Worm (Caenorhabditis elegans): Measurements from ENCODE around the gene Y57A10C.1.

DNA sequence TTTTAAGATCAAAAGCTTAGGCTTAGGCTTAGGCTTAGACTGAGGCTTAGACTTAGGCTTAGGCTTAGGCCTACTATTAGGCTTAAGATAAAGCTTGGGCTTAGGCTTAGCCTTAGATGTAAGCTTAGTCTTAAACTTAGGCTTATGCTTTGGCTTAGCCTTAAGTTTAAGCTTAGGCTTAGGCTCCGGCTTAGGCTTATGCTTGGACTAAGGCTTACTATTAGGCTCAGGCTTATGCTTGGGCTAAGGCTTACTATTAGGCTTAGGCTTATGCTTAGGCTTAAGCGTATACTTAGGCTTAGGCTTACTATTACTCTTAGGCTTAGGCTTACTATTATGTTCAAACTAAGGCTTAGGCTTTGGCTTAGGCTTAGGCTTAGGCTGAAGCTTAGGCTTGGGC, 24.4 kb upstream of the Y57A10C.1 start:
- TF ChIP-seq ztf-11 (tag; optimal IDR thresholded peaks at IDR 0.05) (no peak), egl-27 (tag; optimal IDR thresholded peaks at IDR 0.05) (no peak), snpc-4 (tag; optimal IDR thresholded peaks at IDR 0.05) (no peak)

All from whole organism, L2 larva.